Worm (Caenorhabditis elegans) whole organism, L4/young adult: Measurements from ENCODE around the gene alr-1.

Experiments
- dao-5 ChIP-seq: sonication (generic microtip); optimal IDR thresholded peaks from 2 replicates; lab custom pipeline; 2016; ENCODE audit warnings: missing genotype, missing genetic modification characterization, moderate library complexity, missing compliant biosample characterization
- him-1 ChIP-seq: sonication (generic microtip); optimal IDR thresholded peaks from 2 replicates; lab custom pipeline; 2016; ENCODE audit warnings: missing genotype, missing genetic modification reagents, missing genetic modification characterization, missing compliant biosample characterization

DNA sequence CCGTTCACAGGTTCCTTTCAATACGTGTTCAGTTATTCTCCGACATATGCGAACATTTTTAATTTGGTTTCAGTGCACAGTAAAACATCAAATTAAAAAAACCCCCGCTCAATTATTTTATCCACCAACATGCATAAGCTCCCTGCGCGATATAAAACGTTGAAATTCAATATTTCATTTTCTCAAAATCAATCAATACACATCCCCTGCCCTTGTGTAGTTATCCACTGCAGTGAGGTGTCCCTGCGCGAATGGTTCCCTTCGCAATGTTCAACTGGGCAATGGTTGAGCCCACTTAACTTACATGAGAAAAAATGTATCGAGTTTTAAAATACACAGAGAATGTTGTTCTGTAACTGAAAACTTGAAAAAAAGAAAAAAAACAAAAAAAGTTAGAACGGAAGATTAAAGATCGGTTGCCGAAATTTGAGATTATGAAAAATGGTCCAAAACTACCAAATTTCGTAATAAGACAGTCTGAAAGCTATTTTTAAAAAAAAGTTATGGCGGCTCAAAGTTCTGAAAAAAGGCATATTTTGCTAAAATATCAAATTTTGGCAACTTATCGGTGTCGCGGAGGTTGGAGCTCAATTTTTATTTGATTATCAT, 31.3 kb downstream of the alr-1 start:
- TF ChIP-seq him-1 (tag; lab: Kevin White, UChicago) = peak; percentile 100
- TF ChIP-seq dao-5 = peak; percentile 95
